Worm (Caenorhabditis elegans): ENCODE results near the gene Y66D12A.11.

ce11 chrIII:11561597-11561996 lies 1.7 kb upstream of the Y66D12A.11 start:
- TF ChIP-seq nhr-19 (GFP tag; conservative IDR thresholded peaks at IDR 0.05) (no peak), F16B12.6 (tag; optimal IDR thresholded peaks at IDR 0.05) (no peak), fkh-10 (GFP tag; optimal IDR thresholded peaks at IDR 0.05) (no peak), dpl-1 (GFP tag; optimal IDR thresholded peaks at IDR 0.05) (no peak), fos-1 (tag; optimal IDR thresholded peaks at IDR 0.05) (no peak), zag-1 (tag; optimal IDR thresholded peaks at IDR 0.05) (no peak), mab-9 (GFP tag; IDR thresholded peaks at IDR 0.05) (no peak), unc-62 (GFP tag; optimal IDR thresholded peaks at IDR 0.05) (no peak), lir-3 (tag; optimal IDR thresholded peaks at IDR 0.05; ENCODE audit: poor library complexity) (no peak), ztf-4 (tag; optimal IDR thresholded peaks at IDR 0.05) (no peak)

All from whole organism, L1 larva.